Worm (Caenorhabditis elegans): ENCODE measurements around the gene ckb-3.

DNA sequence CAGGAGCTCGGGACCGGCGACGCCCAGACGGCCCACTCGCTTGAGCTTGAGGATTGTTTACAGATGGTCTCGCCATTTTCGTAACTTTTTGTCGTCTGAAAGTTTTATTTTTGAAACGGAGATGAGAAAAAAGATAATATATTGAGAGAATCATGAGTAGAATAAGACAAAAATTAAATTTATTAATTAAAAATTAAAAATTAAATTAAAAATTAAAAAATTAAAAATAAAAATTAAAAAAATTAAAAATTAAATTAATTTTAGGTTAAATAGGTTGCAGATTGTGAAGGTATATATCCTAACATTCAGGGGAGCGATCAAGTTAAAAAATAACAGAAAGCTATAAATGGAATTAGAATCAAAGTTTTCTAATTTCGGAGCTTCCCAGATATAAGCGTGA, 9.0 kb downstream of the ckb-3 start, which contains the start of gene B0284.3:
- no peak for TF ChIP-seq pha-4 (tag; optimal IDR thresholded peaks at IDR 0.05)
- TF ChIP-seq ztf-11 (tag; optimal IDR thresholded peaks at IDR 0.05): no peak
- TF ChIP-seq unc-39 (tag; optimal IDR thresholded peaks at IDR 0.05): no peak
- no peak for TF ChIP-seq snpc-4 (tag; optimal IDR thresholded peaks at IDR 0.05)
- no peak for TF ChIP-seq lin-13 (tag; optimal IDR thresholded peaks at IDR 0.05)
- no peak for TF ChIP-seq nhr-12 (tag; optimal IDR thresholded peaks at IDR 0.05)
- no peak for TF ChIP-seq blmp-1 (tag; optimal IDR thresholded peaks at IDR 0.05)
- TF ChIP-seq nhr-28 (tag; optimal IDR thresholded peaks at IDR 0.05): no peak
